Worm (Caenorhabditis elegans) whole organism, mixed stage, embryonic: ENCODE measurements around the gene glb-14.
A peak's percentile ranks its signal among the peaks of the same experiment; 100 is the strongest.

Source experiments
- M03D4.4 ChIP-seq: sonication (generic microtip); optimal IDR thresholded peaks from 2 replicates; lab custom pipeline; 2017; ENCODE audit warnings: mild to moderate bottlenecking, missing genetic modification characterization, missing compliant biosample characterization
- ceh-83 ChIP-seq: fragments of 200-800 bp; sonication (Bioruptor generic); optimal IDR thresholded peaks from 2 replicates; lab custom pipeline; 2018; ENCODE audit warnings: mild to moderate bottlenecking, missing genetic modification characterization, missing compliant biosample characterization
- drap-1 ChIP-seq: fragments of 200-800 bp; sonication (Bioruptor generic); optimal IDR thresholded peaks from 3 replicates; lab custom pipeline; 2018; ENCODE audit warnings: mild to moderate bottlenecking, missing genetic modification characterization, missing compliant biosample characterization
- elt-3 ChIP-seq: fragments of 150-350 bp; optimal IDR thresholded peaks from 2 replicates; lab custom pipeline; 2014; ENCODE audit warnings: missing biosample characterization, missing genetic modification characterization
- hlh-1 ChIP-seq: fragments of 150-350 bp; optimal IDR thresholded peaks from 2 replicates; lab custom pipeline; 2014; ENCODE audit warnings: missing biosample characterization, missing genetic modification reagents, missing genetic modification characterization
- lsy-2 ChIP-seq: fragments of 150-350 bp; optimal IDR thresholded peaks from 2 replicates; lab custom pipeline; 2014; ENCODE audit warnings: missing biosample characterization, missing genetic modification characterization
- mab-5 ChIP-seq: fragments of 150-350 bp; optimal IDR thresholded peaks from 2 replicates; lab custom pipeline; 2014; ENCODE audit warnings: missing biosample characterization, missing genetic modification characterization
- nhr-76 ChIP-seq: sonication (generic microtip); optimal IDR thresholded peaks from 2 replicates; lab custom pipeline; 2017; ENCODE audit warnings: missing biosample characterization, missing genetic modification characterization
- snpc-4 ChIP-seq: fragments of 150-350 bp; optimal IDR thresholded peaks from 2 replicates; lab custom pipeline; 2014; ENCODE audit warnings: missing biosample characterization, missing genetic modification characterization
- unc-39 ChIP-seq: fragments of 150-350 bp; optimal IDR thresholded peaks from 2 replicates; lab custom pipeline; 2014; ENCODE audit warnings: missing biosample characterization, missing genetic modification characterization
- unc-62 ChIP-seq: fragments of 150-350 bp; optimal IDR thresholded peaks from 2 replicates; lab custom pipeline; 2014; ENCODE audit warnings: missing biosample characterization, missing genetic modification reagents, missing genetic modification characterization

DNA sequence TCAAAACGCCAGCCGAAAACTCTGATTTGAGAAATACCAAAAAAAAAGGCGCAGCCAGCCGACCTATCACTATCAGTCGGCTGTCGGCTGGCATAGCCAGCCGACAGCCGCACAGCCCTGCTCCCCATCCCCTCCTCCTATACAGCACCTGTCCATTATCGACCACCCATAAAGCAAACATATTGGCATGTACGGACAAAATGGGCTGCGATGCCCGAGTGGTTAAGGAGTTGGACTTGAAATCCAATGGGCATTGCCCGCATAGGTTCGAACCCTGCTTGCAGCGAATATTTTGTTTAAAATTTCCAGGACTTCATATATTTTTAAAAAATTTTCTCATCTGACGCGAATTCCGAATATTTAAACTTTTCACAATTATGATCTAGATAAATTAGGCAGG, 5.6 kb upstream of the glb-14 start:
- TF ChIP-seq drap-1 (peak; percentile 7), ceh-83 (no peak), unc-62 (no peak), nhr-76 (tag; lab: Kevin White, UChicago) (no peak), snpc-4 (tag; lab: Kevin White, UChicago) (no peak), elt-3 (tag; lab: Kevin White, UChicago) (no peak), M03D4.4 (tag; lab: Kevin White, UChicago) (no peak), mab-5 (tag; lab: Kevin White, UChicago) (no peak), unc-39 (no peak), hlh-1 (no peak), lsy-2 (tag; lab: Kevin White, UChicago) (no peak)
